Worm (Caenorhabditis elegans) whole organism, early embryonic: ENCODE data around the gene tkr-1.

ENCODE experiments used
- B0310.2 ChIP-seq: sonication (generic microtip); optimal IDR thresholded peaks from 2 replicates; lab custom pipeline; 2016; ENCODE audit warnings: mild to moderate bottlenecking, missing genetic modification characterization, missing compliant biosample characterization
- F13C5.2 ChIP-seq: sonication (generic microtip); optimal IDR thresholded peaks from 2 replicates; lab custom pipeline; 2017; ENCODE audit warnings: mild to moderate bottlenecking, missing genetic modification characterization, inconsistent platforms, missing compliant biosample characterization
- aly-1 ChIP-seq: sonication (generic microtip); optimal IDR thresholded peaks from 2 replicates; lab custom pipeline; 2016; ENCODE audit warnings: missing genetic modification characterization, missing compliant biosample characterization
- ama-1 ChIP-seq: fragments of 150-350 bp; optimal IDR thresholded peaks from 2 replicates; lab custom pipeline; 2014
- flt-1 ChIP-seq: fragments of 200-800 bp; sonication (Bioruptor generic); IDR thresholded peaks from 2 replicates; pipeline ENCODE4 v1.3.6; 2022; ENCODE audit warnings: missing genetic modification characterization, missing compliant biosample characterization
- hmbx-1 ChIP-seq: sonication (generic microtip); optimal IDR thresholded peaks from 2 replicates; lab custom pipeline; 2016; ENCODE audit warnings: mild to moderate bottlenecking, missing genetic modification characterization, missing compliant biosample characterization
- hmg-4 ChIP-seq: fragments of 200-800 bp; sonication (Bioruptor generic); optimal IDR thresholded peaks from 2 replicates; lab custom pipeline; 2018; ENCODE audit warnings: mild to moderate bottlenecking, missing genetic modification characterization, missing compliant biosample characterization
- pes-1 ChIP-seq: fragments of 200-800 bp; sonication (Bioruptor generic); IDR thresholded peaks from 2 replicates; pipeline ENCODE4 v1.3.6; 2022; ENCODE audit warnings: missing genetic modification reagents, missing genetic modification characterization, missing compliant biosample characterization
- sea-1 ChIP-seq: fragments of 200-800 bp; sonication (Bioruptor generic); conservative IDR thresholded peaks from 2 replicates; pipeline ENCODE4 v1.3.6; 2022; ENCODE audit warnings: missing genetic modification characterization, missing compliant biosample characterization
- tbx-37 ChIP-seq: fragments of 200-800 bp; sonication (Bioruptor generic); conservative IDR thresholded peaks from 2 replicates; pipeline ENCODE4 v1.3.6; 2022; ENCODE audit warnings: missing genetic modification reagents, missing genetic modification characterization, missing compliant biosample characterization
- tra-4 ChIP-seq: sonication (generic microtip); optimal IDR thresholded peaks from 2 replicates; lab custom pipeline; 2017; ENCODE audit warnings: missing genetic modification characterization, missing compliant biosample characterization

DNA sequence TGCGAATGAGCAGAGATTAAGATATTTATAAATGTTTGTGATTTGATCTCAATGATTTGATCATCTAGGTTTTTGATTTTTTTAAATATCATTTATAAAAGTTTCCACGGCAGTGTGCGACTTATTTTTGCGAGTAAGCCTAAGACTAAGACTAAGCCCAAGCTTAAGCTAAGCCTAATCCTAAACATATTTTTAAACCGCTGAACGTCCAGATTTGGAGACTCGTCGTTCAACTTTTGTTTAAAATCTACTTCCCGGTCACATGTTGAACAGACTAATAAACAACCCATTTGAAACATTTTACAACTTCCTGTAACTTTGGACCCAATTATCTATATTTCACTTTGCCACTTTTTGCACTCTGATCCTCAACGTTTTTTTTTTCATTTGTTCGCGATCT lies 24.5 kb upstream of the tkr-1 start, which contains the start of gene K04H4.5:
- TF ChIP-seq hmg-4: no peak
- no peak for TF ChIP-seq ama-1 (lab: Kevin White, UChicago)
- no peak for TF ChIP-seq pes-1 (GFP tag; lab: Robert Waterston, UW)
- no peak for TF ChIP-seq flt-1 (GFP tag; lab: Robert Waterston, UW)
- TF ChIP-seq B0310.2: no peak
- TF ChIP-seq hmbx-1 (tag; lab: Kevin White, UChicago): no peak
- no peak for TF ChIP-seq tbx-37 (GFP tag; lab: Robert Waterston, UW)
- no peak for TF ChIP-seq sea-1 (GFP tag; lab: Robert Waterston, UW)
- TF ChIP-seq F13C5.2 (tag; lab: Kevin White, UChicago): no peak
- no peak for TF ChIP-seq aly-1 (tag; lab: Kevin White, UChicago)
- TF ChIP-seq tra-4 (tag; lab: Kevin White, UChicago): no peak
